Fruit fly (Drosophila melanogaster): Measurements from ENCODE around the gene CG14265.

The CG14265 gene

dm6 chrX:3193774-3194173 is 42.7 kb downstream of the CG14265 start (continued):
- TF ChIP-seq en (GFP tag; optimal IDR thresholded peaks at IDR 0.05) (no peak), Dip3 (GFP tag; optimal IDR thresholded peaks at IDR 0.05) (no peak), jumu (GFP tag; optimal IDR thresholded peaks at IDR 0.05) (no peak), CG11456 (GFP tag; IDR thresholded peaks at IDR 0.05) (peak; percentile 52; the same call in 1 of the 3 replicates), dysf (GFP tag; IDR thresholded peaks at IDR 0.05) (peak; percentile 44; the same call in 1 of the 3 replicates), sens (GFP tag) (peak; percentile 75), CG5953 (GFP tag; IDR thresholded peaks at IDR 0.05) (no peak), CG3281 (GFP tag; optimal IDR thresholded peaks at IDR 0.05) (peak; percentile 30), CG13624 (GFP tag; optimal IDR thresholded peaks at IDR 0.05) (peak; percentile 12), CG9215 (GFP tag; IDR thresholded peaks at IDR 0.05) (no peak), CG18764 (GFP tag; optimal IDR thresholded peaks at IDR 0.05) (no peak), sob (GFP tag; IDR thresholded peaks at IDR 0.05) (peak; percentile 9; the same call in 1 of the 2 replicates), jigr1 (GFP tag; IDR thresholded peaks at IDR 0.05) (no peak), org-1 (GFP tag; optimal IDR thresholded peaks at IDR 0.05) (no peak), bowl (GFP tag; IDR thresholded peaks at IDR 0.05) (no peak), gt (GFP tag; IDR thresholded peaks at IDR 0.05) (no peak), ssp (GFP tag; IDR thresholded peaks at IDR 0.05) (0 out of 2 replicates have a peak, but pooled peaks have one; percentile 26), Fer1 (GFP tag; optimal IDR thresholded peaks at IDR 0.05) (peak; percentile 50), CG16863 (GFP tag; optimal IDR thresholded peaks at IDR 0.05) (no peak), CG4730 (GFP tag; IDR thresholded peaks at IDR 0.05) (0 out of 2 replicates have a peak, but pooled peaks have one; percentile 16), CoRest (tag; optimal IDR thresholded peaks at IDR 0.05) (peak; percentile 6), Sox102F (GFP tag; optimal IDR thresholded peaks at IDR 0.05) (peak; percentile 42), CG8944 (GFP tag; optimal IDR thresholded peaks at IDR 0.05) (no peak), CG6272 (GFP tag; IDR thresholded peaks at IDR 0.05) (peak; percentile 18; the same call in 1 of the 2 replicates), CG1603 (tag; optimal IDR thresholded peaks at IDR 0.05) (peak; percentile 45), CG12071 (GFP tag; optimal IDR thresholded peaks at IDR 0.05) (peak; percentile 2), Aef1 (GFP tag; IDR thresholded peaks at IDR 0.05) (no peak), Optix (GFP tag; IDR thresholded peaks at IDR 0.05) (no peak), Doc3 (GFP tag; IDR thresholded peaks at IDR 0.05; ENCODE audit: partially characterized antibody) (no peak), esg (GFP tag; conservative IDR thresholded peaks at IDR 0.05) (peak; percentile 48), CG6689 (GFP tag; IDR thresholded peaks at IDR 0.05) (peak; percentile 30; the same call in 1 of the 2 replicates), Mad (GFP tag; optimal IDR thresholded peaks at IDR 0.05) (no peak), CG31365 (tag; optimal IDR thresholded peaks at IDR 0.05) (no peak), ken (GFP tag; IDR thresholded peaks at IDR 0.05) (no peak), ind (GFP tag; optimal IDR thresholded peaks at IDR 0.05) (peak; percentile 9), HHEX (GFP tag; optimal IDR thresholded peaks at IDR 0.05) (peak; percentile 4), CG34422 (GFP tag; IDR thresholded peaks at IDR 0.05) (no peak), Sin3A (optimal IDR thresholded peaks at IDR 0.05) (no peak), Lim3 (GFP tag; IDR thresholded peaks at IDR 0.05) (no peak), ATbp (GFP tag; optimal IDR thresholded peaks at IDR 0.05) (peak; percentile 6), fru (optimal IDR thresholded peaks at IDR 0.05) (no peak), CG10431 (GFP tag; optimal IDR thresholded peaks at IDR 0.05) (no peak), Neu2 (GFP tag; optimal IDR thresholded peaks at IDR 0.05; ENCODE audit: borderline replicate concordance) (no peak), Myb (GFP tag; optimal IDR thresholded peaks at IDR 0.05) (no peak), CG9817 (tag; optimal IDR thresholded peaks at IDR 0.05) (peak; percentile 20), CG13894 (tag; optimal IDR thresholded peaks at IDR 0.05) (peak; percentile 2), CG9932 (GFP tag; IDR thresholded peaks at IDR 0.05) (0 out of 2 replicates have a peak, but pooled peaks have one; percentile 30), phol (tag; optimal IDR thresholded peaks at IDR 0.05) (peak; percentile 19), CG17568 (GFP tag; optimal IDR thresholded peaks at IDR 0.05) (no peak), B-H1 (GFP tag; IDR thresholded peaks at IDR 0.05) (peak; percentile 22; the same call in 1 of the 3 replicates), Taf1 (GFP tag; IDR thresholded peaks at IDR 0.05) (no peak), Ssrp (tag; optimal IDR thresholded peaks at IDR 0.05) (peak; percentile 1)
